Worm (Caenorhabditis elegans) whole organism, L3 larva: ENCODE data around the gene mtx-2.

Source experiments
- R02D3.7 ChIP-seq: fragments of 150-350 bp; optimal IDR thresholded peaks from 2 replicates; lab custom pipeline; 2014; ENCODE audit warnings: missing biosample characterization, missing genetic modification characterization
- ama-1 ChIP-seq: fragments of 150-350 bp; optimal IDR thresholded peaks from 2 replicates; lab custom pipeline; 2018
- ceh-16 ChIP-seq: sonication (generic microtip); optimal IDR thresholded peaks from 2 replicates; lab custom pipeline; 2017; ENCODE audit warnings: missing biosample characterization, missing genetic modification characterization
- ceh-28 ChIP-seq: fragments of 150-350 bp; optimal IDR thresholded peaks from 2 replicates; lab custom pipeline; 2014; ENCODE audit warnings: missing biosample characterization, missing genetic modification reagents, missing genetic modification characterization
- ceh-82 ChIP-seq: fragments of 150-350 bp; optimal IDR thresholded peaks from 2 replicates; lab custom pipeline; 2014; ENCODE audit warnings: missing biosample characterization, missing genetic modification characterization
- ceh-9 ChIP-seq: sonication (generic microtip); optimal IDR thresholded peaks from 2 replicates; lab custom pipeline; 2018; ENCODE audit warnings: missing biosample characterization, missing genetic modification characterization
- egl-27 ChIP-seq: sonication (generic microtip); optimal IDR thresholded peaks from 4 replicates; lab custom pipeline; 2017; ENCODE audit warnings: missing biosample characterization, missing genetic modification reagents, missing genetic modification characterization
- egl-5 ChIP-seq: fragments of 150-350 bp; optimal IDR thresholded peaks from 2 replicates; lab custom pipeline; 2017; ENCODE audit warnings: missing biosample characterization, missing genetic modification reagents, missing genetic modification characterization, inconsistent platforms
- elt-1 ChIP-seq: fragments of 150-350 bp; optimal IDR thresholded peaks from 2 replicates; lab custom pipeline; 2014; ENCODE audit warnings: missing biosample characterization, missing genetic modification characterization
- elt-2 ChIP-seq: sonication (generic microtip); optimal IDR thresholded peaks from 2 replicates; lab custom pipeline; 2016; ENCODE audit warnings: missing genetic modification reagents, mild to moderate bottlenecking, missing genetic modification characterization, missing compliant biosample characterization
- elt-3 ChIP-seq, 3 experiments: fragments of 150-350 bp in 1 of 3; sonication (generic microtip) in 2 of 3; optimal IDR thresholded peaks; 2 replicates in 2 of 3; 4 replicates in 1 of 3; lab custom pipeline; 2014 to 2017; ENCODE audit warnings: missing biosample characterization in 3 of 3, missing genetic modification characterization in 3 of 3
- fkh-10 ChIP-seq: sonication (generic microtip); optimal IDR thresholded peaks from 2 replicates; lab custom pipeline; 2017; ENCODE audit warnings: missing biosample characterization, missing genetic modification reagents, missing genetic modification characterization
- fos-1 ChIP-seq: fragments of 150-350 bp; optimal IDR thresholded peaks from 2 replicates; lab custom pipeline; 2014; ENCODE audit warnings: missing biosample characterization, missing genetic modification characterization
- hmg-11 ChIP-seq: sonication (generic microtip); optimal IDR thresholded peaks from 2 replicates; lab custom pipeline; 2016; ENCODE audit warnings: missing genetic modification characterization, missing compliant biosample characterization
- jun-1 ChIP-seq: fragments of 150-350 bp; optimal IDR thresholded peaks from 2 replicates; lab custom pipeline; 2014; ENCODE audit warnings: missing biosample characterization, missing genetic modification reagents, missing genetic modification characterization
- lin-15B ChIP-seq: fragments of 150-350 bp; optimal IDR thresholded peaks from 2 replicates; lab custom pipeline; 2014; ENCODE audit warnings: missing biosample characterization, missing genetic modification characterization
- lin-39 ChIP-seq: fragments of 150-350 bp; optimal IDR thresholded peaks from 2 replicates; lab custom pipeline; 2018; ENCODE audit warnings: missing biosample characterization, missing genetic modification reagents, missing genetic modification characterization
- mdl-1 ChIP-seq: fragments of 150-350 bp; optimal IDR thresholded peaks from 2 replicates; lab custom pipeline; 2014; ENCODE audit warnings: missing biosample characterization, missing genetic modification characterization
- nfya-1 ChIP-seq: sonication (generic microtip); optimal IDR thresholded peaks from 2 replicates; lab custom pipeline; 2017; ENCODE audit warnings: missing genetic modification characterization, mild to moderate bottlenecking, missing compliant biosample characterization, antibody characterized with exemption, moderate library complexity; ENCODE audit not compliant: insufficient read depth
- nhr-11 ChIP-seq: fragments of 150-350 bp; optimal IDR thresholded peaks from 2 replicates; lab custom pipeline; 2014; ENCODE audit warnings: missing biosample characterization, missing genetic modification characterization
- nhr-12 ChIP-seq: fragments of 150-350 bp; optimal IDR thresholded peaks from 2 replicates; lab custom pipeline; 2014; ENCODE audit warnings: missing biosample characterization, missing genetic modification characterization
- nhr-25 ChIP-seq: sonication (generic microtip); optimal IDR thresholded peaks from 2 replicates; lab custom pipeline; 2017; ENCODE audit warnings: missing biosample characterization, missing genetic modification characterization
- nhr-28 ChIP-seq: fragments of 150-350 bp; optimal IDR thresholded peaks from 2 replicates; lab custom pipeline; 2014; ENCODE audit warnings: missing biosample characterization, missing genetic modification characterization
- nhr-77 ChIP-seq: fragments of 150-350 bp; optimal IDR thresholded peaks from 2 replicates; lab custom pipeline; 2014; ENCODE audit warnings: missing biosample characterization, missing genetic modification characterization
- pha-4 ChIP-seq: fragments of 150-350 bp; optimal IDR thresholded peaks from 2 replicates; lab custom pipeline; 2014; ENCODE audit warnings: missing biosample characterization, missing genetic modification reagents, missing genetic modification characterization
- pqm-1 ChIP-seq: fragments of 150-350 bp; optimal IDR thresholded peaks from 2 replicates; lab custom pipeline; 2017; ENCODE audit warnings: missing biosample characterization, missing genetic modification characterization, inconsistent platforms
- sea-2 ChIP-seq: fragments of 150-350 bp; sonication (generic microtip); optimal IDR thresholded peaks from 4 replicates; lab custom pipeline; 2014; ENCODE audit warnings: missing biosample characterization, missing genetic modification reagents, missing genetic modification characterization
- unc-62 ChIP-seq: fragments of 150-350 bp; sonication (generic microtip); optimal IDR thresholded peaks from 4 replicates; lab custom pipeline; 2014; ENCODE audit warnings: missing biosample characterization, missing genetic modification reagents, missing genetic modification characterization
- ztf-4 ChIP-seq: fragments of 150-350 bp; optimal IDR thresholded peaks from 2 replicates; lab custom pipeline; 2014; ENCODE audit warnings: missing biosample characterization, missing genetic modification characterization

mtx-2 gene

DNA sequence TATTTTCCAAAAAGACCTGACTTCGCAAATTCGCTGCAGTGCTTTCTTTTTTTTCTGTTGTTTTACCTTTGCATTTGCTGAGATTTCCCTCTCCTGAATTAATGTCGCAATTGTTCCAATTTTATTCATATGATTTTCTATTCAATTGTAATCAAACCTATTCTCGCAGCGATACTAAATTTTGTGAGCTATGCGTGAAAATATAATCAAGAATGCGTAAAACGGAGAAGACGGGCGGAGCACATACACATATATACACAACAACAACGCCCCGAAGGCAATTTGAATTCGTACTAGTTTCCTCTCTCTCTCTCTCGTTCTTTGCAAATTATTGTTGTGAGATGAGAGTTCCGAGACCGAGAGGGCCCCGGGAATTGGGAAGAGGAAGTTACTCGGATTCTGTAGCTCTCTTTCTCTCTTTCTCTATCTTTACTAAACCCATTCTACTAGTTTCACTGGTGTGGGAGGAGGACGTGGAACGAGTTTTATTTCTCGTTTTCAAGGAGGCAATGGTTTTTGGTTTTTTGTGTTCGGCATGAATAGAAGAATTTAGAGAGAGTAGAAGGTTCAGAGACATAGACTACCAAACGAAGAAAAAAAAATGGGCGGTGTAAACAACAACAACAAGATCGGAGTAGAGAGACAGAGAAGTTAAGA is 39.9 kb downstream of the mtx-2 start (continued):
- TF ChIP-seq ama-1 (lab: Kevin White, UChicago) (peak; percentile 35), nhr-28 (tag; lab: Kevin White, UChicago) (no peak), nhr-12 (tag; lab: Kevin White, UChicago) (no peak), egl-27 (no peak), fos-1 (no peak), lin-39 (tag; lab: Kevin White, UChicago) (peak; percentile 11), ceh-82 (tag; lab: Kevin White, UChicago) (no peak), egl-5 (tag; lab: Kevin White, UChicago) (peak; percentile 60), elt-2 (tag; lab: Kevin White, UChicago) (no peak), ceh-9 (tag; lab: Kevin White, UChicago) (no peak), nhr-11 (no peak), ztf-4 (no peak), R02D3.7 (tag; lab: Kevin White, UChicago) (no peak), mdl-1 (tag; lab: Kevin White, UChicago) (no peak), elt-3 (tag; optimal IDR thresholded peaks at IDR 0.05; lab: Kevin White, UChicago) (no peak), pqm-1 (tag; lab: Kevin White, UChicago) (no peak), jun-1 (tag; lab: Kevin White, UChicago) (no peak), nfya-1 (tag; lab: Kevin White, UChicago) (peak; percentile 61), pha-4 (peak; percentile 4), sea-2 (GFP tag; lab: Kevin White, UChicago) (no peak), fkh-10 (GFP tag; lab: Kevin White, UChicago) (peak; percentile 18)
- TF ChIP-seq, all 47 proteins: peak for 10

DNA sequence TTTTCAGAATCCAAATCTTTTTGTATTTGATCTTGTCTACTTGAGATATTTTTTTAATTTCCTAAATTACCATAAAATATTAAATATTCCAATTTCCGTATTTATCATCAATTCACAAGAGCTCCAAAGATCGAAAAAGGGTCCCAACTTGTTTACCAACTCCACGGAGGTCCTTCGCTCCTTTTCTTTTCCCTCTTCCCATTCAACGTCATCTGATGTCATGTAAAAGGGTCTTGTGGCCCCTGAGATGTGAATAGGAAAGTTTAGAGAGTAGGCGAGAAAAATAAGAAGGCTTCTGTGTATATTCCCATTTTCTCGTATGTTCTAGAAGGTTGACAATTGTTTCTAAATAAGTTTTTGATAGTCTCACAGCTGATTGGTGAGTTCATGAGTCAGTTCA is 40.4 kb downstream of the mtx-2 start:
- TF ChIP-seq fkh-10 (GFP tag; lab: Kevin White, UChicago), result peak; percentile 11
- peak; percentile 26 for TF ChIP-seq lin-39 (tag; lab: Kevin White, UChicago)
- no peak for TF ChIP-seq nhr-25 (tag; lab: Kevin White, UChicago)
- TF ChIP-seq sea-2 (GFP tag; lab: Kevin White, UChicago), result no peak
- no peak for TF ChIP-seq unc-62 (GFP tag; lab: Kevin White, UChicago)
- no peak for TF ChIP-seq lin-15B (tag; lab: Kevin White, UChicago)
- TF ChIP-seq nfya-1 (tag; lab: Kevin White, UChicago), result peak; percentile 37
- peak; percentile 13 for TF ChIP-seq hmg-11 (tag; lab: Kevin White, UChicago)

- TF ChIP-seq nfya-1 (tag; lab: Kevin White, UChicago), result peak; percentile 0
- no peak for TF ChIP-seq elt-1
Measured at ce11 chrIII:7722411-7722810, 41.0 kb downstream of the mtx-2 start.

DNA sequence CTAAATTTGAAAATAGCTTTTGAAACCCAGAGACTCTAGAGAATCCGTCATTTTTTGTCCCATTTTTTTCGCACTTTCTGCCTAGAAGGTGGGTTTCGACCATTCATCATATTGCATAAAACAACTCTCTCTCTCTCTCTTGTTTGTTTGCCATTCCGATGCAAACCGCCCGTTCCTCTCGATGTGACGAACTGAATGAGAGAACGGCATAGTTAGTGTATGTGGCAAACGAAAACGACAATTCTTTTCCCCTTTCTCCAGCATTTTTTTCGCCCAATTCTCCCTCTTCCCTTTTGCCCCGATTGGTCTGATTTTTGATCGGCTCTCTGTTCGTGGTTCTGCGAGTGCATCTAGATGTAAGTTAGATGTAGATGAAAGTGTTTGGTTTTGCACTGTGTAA is 41.9 kb downstream of the mtx-2 start:
- TF ChIP-seq ceh-28 (tag; lab: Kevin White, UChicago) (no peak), ama-1 (lab: Kevin White, UChicago) (peak; percentile 60), lin-39 (tag; lab: Kevin White, UChicago) (peak; percentile 34), egl-5 (tag; lab: Kevin White, UChicago) (peak; percentile 20), ceh-16 (tag; lab: Kevin White, UChicago) (no peak)

- peak; percentile 99 for TF ChIP-seq nfya-1 (tag; lab: Kevin White, UChicago)
- no peak for TF ChIP-seq nhr-77 (tag; lab: Kevin White, UChicago)
- peak; percentile 70 for TF ChIP-seq ama-1 (lab: Kevin White, UChicago)
- TF ChIP-seq pha-4, result peak; percentile 24
- TF ChIP-seq lin-15B (tag; lab: Kevin White, UChicago), result peak; percentile 33
- peak; percentile 1 for TF ChIP-seq hmg-11 (tag; lab: Kevin White, UChicago)
- no peak for TF ChIP-seq ceh-82 (tag; lab: Kevin White, UChicago)
- peak; percentile 2 for TF ChIP-seq elt-1
- TF ChIP-seq lin-39 (tag; lab: Kevin White, UChicago), result peak; percentile 82
- TF ChIP-seq elt-3 (tag; optimal IDR thresholded peaks at IDR 0.05; lab: Kevin White, UChicago), result no peak
- TF ChIP-seq mdl-1 (tag; lab: Kevin White, UChicago), result peak; percentile 20
- TF ChIP-seq nhr-11, result peak; percentile 5
- TF ChIP-seq fkh-10 (GFP tag; lab: Kevin White, UChicago), result peak; percentile 42
Measured at ce11 chrIII:7720861-7721260, 42.5 kb downstream of the mtx-2 start.
